Worm (Caenorhabditis elegans) whole organism, mixed stage, embryonic: Measurements from ENCODE around the gene B0252.5.

Experiments
- M03D4.4 ChIP-seq: sonication (generic microtip); optimal IDR thresholded peaks from 2 replicates; lab custom pipeline; 2017; ENCODE audit warnings: mild to moderate bottlenecking, missing genetic modification characterization, missing compliant biosample characterization
- blmp-1 ChIP-seq: fragments of 150-350 bp; optimal IDR thresholded peaks from 2 replicates; lab custom pipeline; 2014; ENCODE audit warnings: missing biosample characterization, missing genetic modification characterization
- ces-1 ChIP-seq: fragments of 150-350 bp; optimal IDR thresholded peaks from 2 replicates; lab custom pipeline; 2014; ENCODE audit warnings: missing biosample characterization, missing genetic modification reagents, missing genetic modification characterization
- drap-1 ChIP-seq: fragments of 200-800 bp; sonication (Bioruptor generic); optimal IDR thresholded peaks from 3 replicates; lab custom pipeline; 2018; ENCODE audit warnings: mild to moderate bottlenecking, missing genetic modification characterization, missing compliant biosample characterization
- lin-13 ChIP-seq: fragments of 150-350 bp; optimal IDR thresholded peaks from 2 replicates; lab custom pipeline; 2014; ENCODE audit warnings: missing biosample characterization, missing genetic modification characterization
- lsy-2 ChIP-seq: fragments of 150-350 bp; optimal IDR thresholded peaks from 2 replicates; lab custom pipeline; 2014; ENCODE audit warnings: missing biosample characterization, missing genetic modification characterization
- mep-1 ChIP-seq: fragments of 150-350 bp; optimal IDR thresholded peaks from 2 replicates; lab custom pipeline; 2017; ENCODE audit warnings: missing biosample characterization, missing genetic modification reagents, missing genetic modification characterization, inconsistent platforms
- nhr-12 ChIP-seq: fragments of 150-350 bp; optimal IDR thresholded peaks from 2 replicates; lab custom pipeline; 2014; ENCODE audit warnings: missing biosample characterization, missing genetic modification characterization
- nhr-28 ChIP-seq: fragments of 150-350 bp; optimal IDR thresholded peaks from 2 replicates; lab custom pipeline; 2014; ENCODE audit warnings: missing biosample characterization, missing genetic modification characterization
- nhr-76 ChIP-seq: sonication (generic microtip); optimal IDR thresholded peaks from 2 replicates; lab custom pipeline; 2017; ENCODE audit warnings: missing biosample characterization, missing genetic modification characterization
- snpc-4 ChIP-seq: fragments of 150-350 bp; optimal IDR thresholded peaks from 2 replicates; lab custom pipeline; 2014; ENCODE audit warnings: missing biosample characterization, missing genetic modification characterization
- unc-39 ChIP-seq: fragments of 150-350 bp; optimal IDR thresholded peaks from 2 replicates; lab custom pipeline; 2014; ENCODE audit warnings: missing biosample characterization, missing genetic modification characterization
- unc-62 ChIP-seq: fragments of 150-350 bp; optimal IDR thresholded peaks from 2 replicates; lab custom pipeline; 2014; ENCODE audit warnings: missing biosample characterization, missing genetic modification reagents, missing genetic modification characterization
- ztf-11 ChIP-seq: fragments of 150-350 bp; optimal IDR thresholded peaks from 2 replicates; lab custom pipeline; 2014; ENCODE audit warnings: missing biosample characterization, missing genetic modification characterization

- TF ChIP-seq drap-1 (no peak), ztf-11 (tag; lab: Kevin White, UChicago) (no peak), unc-39 (no peak), nhr-28 (no peak), unc-62 (GFP tag; lab: Kevin White, UChicago) (no peak), lin-13 (tag; lab: Kevin White, UChicago) (no peak), snpc-4 (tag; lab: Kevin White, UChicago) (no peak), nhr-76 (no peak), blmp-1 (tag; lab: Kevin White, UChicago) (no peak), lsy-2 (no peak), mep-1 (tag; lab: Kevin White, UChicago) (no peak), M03D4.4 (tag; lab: Kevin White, UChicago) (no peak), nhr-12 (tag; lab: Kevin White, UChicago) (no peak), ces-1 (GFP tag; lab: Kevin White, UChicago) (no peak)
Measured at ce11 chrII:6888211-6888610, 30.5 kb downstream of the B0252.5 start.
